Fruit fly (Drosophila melanogaster) whole organism, adult: ENCODE measurements around the gene CG5050.

Experiments
- CG11617 ChIP-seq: fragments of 200-800 bp; sonication (Bioruptor generic); optimal IDR thresholded peaks from 2 replicates; lab custom pipeline; 2017; ENCODE audit warnings: mild to moderate bottlenecking, missing biosample characterization, missing genetic modification reagents, missing genetic modification characterization
- CG12768 ChIP-seq: fragments of 200-800 bp; sonication (Bioruptor generic); optimal IDR thresholded peaks from 2 replicates; lab custom pipeline; 2017; ENCODE audit warnings: missing biosample characterization, missing genetic modification characterization, mild to moderate bottlenecking, moderate library complexity, missing genetic modification reagents
- CG14711 ChIP-seq: fragments of 200-800 bp; sonication (Bioruptor generic); optimal IDR thresholded peaks from 2 replicates; lab custom pipeline; 2018; ENCODE audit warnings: missing biosample characterization, mild to moderate bottlenecking, missing genetic modification characterization, moderate library complexity
- CG1620 ChIP-seq: fragments of 200-800 bp; sonication (Bioruptor generic); optimal IDR thresholded peaks from 2 replicates; lab custom pipeline; 2016; ENCODE audit warnings: missing biosample characterization, missing genetic modification characterization
- CG33017 ChIP-seq: fragments of 200-800 bp; sonication (Bioruptor generic); optimal IDR thresholded peaks from 2 replicates; lab custom pipeline; 2018; ENCODE audit warnings: missing biosample characterization, mild to moderate bottlenecking, missing genetic modification characterization, moderate library complexity
- CG5204 ChIP-seq: fragments of 200-800 bp; sonication (Bioruptor generic); optimal IDR thresholded peaks from 2 replicates; lab custom pipeline; 2016; ENCODE audit warnings: missing biosample characterization, missing genetic modification characterization
- CG7045 ChIP-seq: fragments of 200-800 bp; sonication (Bioruptor generic); optimal IDR thresholded peaks from 2 replicates; lab custom pipeline; 2017; ENCODE audit warnings: missing biosample characterization, mild to moderate bottlenecking, missing genetic modification characterization
- CG7101 ChIP-seq: fragments of 200-800 bp; sonication (Bioruptor generic); optimal IDR thresholded peaks from 2 replicates; lab custom pipeline; 2018; ENCODE audit warnings: missing biosample characterization, mild to moderate bottlenecking, missing genetic modification characterization, moderate library complexity
- Clk ChIP-seq: fragments of 200-800 bp; sonication (Bioruptor generic); optimal IDR thresholded peaks from 2 replicates; lab custom pipeline; 2017; ENCODE audit warnings: missing biosample characterization, missing genetic modification characterization
- Crg-1 ChIP-seq: fragments of 200-800 bp; sonication (Bioruptor generic); optimal IDR thresholded peaks from 2 replicates; lab custom pipeline; 2016; ENCODE audit warnings: missing biosample characterization, missing genetic modification characterization
- Hr96 ChIP-seq: fragments of 200-800 bp; sonication (Bioruptor generic); optimal IDR thresholded peaks from 2 replicates; lab custom pipeline; 2016; ENCODE audit warnings: missing biosample characterization, missing genetic modification characterization
- Mnt ChIP-seq: fragments of 200-800 bp; sonication (Bioruptor generic); optimal IDR thresholded peaks from 2 replicates; lab custom pipeline; 2016; ENCODE audit warnings: missing biosample characterization, mild to moderate bottlenecking, missing genetic modification characterization
- bab1 ChIP-seq: fragments of 200-800 bp; sonication (Bioruptor generic); optimal IDR thresholded peaks from 3 replicates; lab custom pipeline; 2019; ENCODE audit warnings: missing biosample characterization, mild to moderate bottlenecking, missing genetic modification characterization, moderate library complexity
- cic ChIP-seq: fragments of 200-800 bp; sonication (Bioruptor generic); optimal IDR thresholded peaks from 2 replicates; lab custom pipeline; 2017; ENCODE audit warnings: missing biosample characterization, mild to moderate bottlenecking, missing genetic modification characterization, moderate library complexity
- cnc ChIP-seq, 2 experiments: fragments of >200 bp; optimal IDR thresholded peaks; 2 replicates each; lab custom pipeline; 2017
- kay ChIP-seq: fragments of 200-800 bp; sonication (Bioruptor generic); peaks from one replicate; lab custom pipeline; 2016; ENCODE audit warnings: missing biosample characterization, missing genetic modification characterization, borderline replicate concordance
- ovo ChIP-seq: fragments of 200-800 bp; sonication (Bioruptor generic); optimal IDR thresholded peaks from 2 replicates; lab custom pipeline; 2016; ENCODE audit warnings: missing biosample characterization, missing genetic modification characterization
- pad ChIP-seq: fragments of 200-800 bp; sonication (Bioruptor generic); optimal IDR thresholded peaks from 3 replicates; lab custom pipeline; 2017; ENCODE audit warnings: missing biosample characterization, missing genetic modification characterization, mild to moderate bottlenecking, moderate library complexity, missing genetic modification reagents
- tj ChIP-seq: fragments of 200-800 bp; sonication (Bioruptor generic); optimal IDR thresholded peaks from 3 replicates; lab custom pipeline; 2017; ENCODE audit warnings: missing biosample characterization, mild to moderate bottlenecking, missing genetic modification characterization, moderate library complexity
- toe ChIP-seq: fragments of 200-800 bp; sonication (Bioruptor generic); optimal IDR thresholded peaks from 2 replicates; lab custom pipeline; 2016; ENCODE audit warnings: missing biosample characterization, missing genetic modification characterization

Gene CG5050

dm6 chr2L:17449608-17450504 lies 2.9 kb upstream of the CG5050 start, which contains the start of gene dl:
Gene dl (minus strand): TSS chr2L:17450364.
- TF ChIP-seq CG33017 (tag; lab: Kevin White, UChicago) (peak; percentile 3), kay (GFP tag; lab: Kevin White, UChicago) (peak; percentile 86), CG1620 (no peak), CG11617 (GFP tag; lab: Kevin White, UChicago) (peak; percentile 41), Crg-1 (GFP tag; lab: Kevin White, UChicago) (no peak), tj (GFP tag; lab: Kevin White, UChicago) (peak; percentile 16), ovo (GFP tag; lab: Kevin White, UChicago) (peak; percentile 56), Mnt (GFP tag; lab: Kevin White, UChicago) (peak; percentile 26), CG5204 (GFP tag; lab: Kevin White, UChicago) (no peak), CG12768 (GFP tag; lab: Kevin White, UChicago) (peak; percentile 1)

- TF ChIP-seq Clk (GFP tag; lab: Kevin White, UChicago) (no peak), cic (peak; percentile 98), ovo (GFP tag; lab: Kevin White, UChicago) (no peak), kay (GFP tag; lab: Kevin White, UChicago) (peak; percentile 99), toe (peak; percentile 33), CG11617 (GFP tag; lab: Kevin White, UChicago) (peak; percentile 75), CG12768 (GFP tag; lab: Kevin White, UChicago) (peak; percentile 51), CG5204 (GFP tag; lab: Kevin White, UChicago) (peak; percentile 66), pad (peak; percentile 30), cnc (optimal IDR thresholded peaks at IDR 0.05; lab: Kevin White, UChicago) (peak; percentile 85 to 87), CG14711 (tag; lab: Kevin White, UChicago) (peak; percentile 68), CG1620 (no peak), Mnt (GFP tag; lab: Kevin White, UChicago) (peak; percentile 19), CG7101 (tag; lab: Kevin White, UChicago) (peak; percentile 75), Crg-1 (GFP tag; lab: Kevin White, UChicago) (peak; percentile 55), tj (GFP tag; lab: Kevin White, UChicago) (peak; percentile 21), CG33017 (tag; lab: Kevin White, UChicago) (peak; percentile 64), CG7045 (GFP tag; lab: Kevin White, UChicago) (peak; percentile 73), Hr96 (GFP tag; lab: Kevin White, UChicago) (peak; percentile 35), bab1 (peak; percentile 40)
These were observed 2.0 kb upstream of the CG5050 start for dm6 chr2L:17450505-17451415.

- no peak for TF ChIP-seq cic
- TF ChIP-seq Mnt (GFP tag; lab: Kevin White, UChicago), result no peak
- no peak for TF ChIP-seq CG1620
- TF ChIP-seq CG14711 (tag; lab: Kevin White, UChicago), result no peak
- TF ChIP-seq kay (GFP tag; lab: Kevin White, UChicago), result no peak
- no peak for TF ChIP-seq CG5204 (GFP tag; lab: Kevin White, UChicago)
- no peak for TF ChIP-seq Hr96 (GFP tag; lab: Kevin White, UChicago)
- TF ChIP-seq CG7045 (GFP tag; lab: Kevin White, UChicago), result no peak
- no peak for TF ChIP-seq CG33017 (tag; lab: Kevin White, UChicago)
- TF ChIP-seq bab1, result no peak
- TF ChIP-seq toe, result no peak
- no peak for TF ChIP-seq ovo (GFP tag; lab: Kevin White, UChicago)
- TF ChIP-seq Crg-1 (GFP tag; lab: Kevin White, UChicago), result no peak
- no peak for TF ChIP-seq CG12768 (GFP tag; lab: Kevin White, UChicago)
- no peak for TF ChIP-seq tj (GFP tag; lab: Kevin White, UChicago)
- no peak for TF ChIP-seq cnc (optimal IDR thresholded peaks at IDR 0.05; lab: Kevin White, UChicago)
- no peak for TF ChIP-seq pad
These were observed 640 bp upstream of the CG5050 start for dm6 chr2L:17452084-17452483.

- TF ChIP-seq CG7045 (GFP tag; lab: Kevin White, UChicago) (no peak), bab1 (no peak), CG7101 (tag; lab: Kevin White, UChicago) (no peak), tj (GFP tag; lab: Kevin White, UChicago) (no peak), kay (GFP tag; lab: Kevin White, UChicago) (no peak), CG5204 (GFP tag; lab: Kevin White, UChicago) (no peak), CG14711 (tag; lab: Kevin White, UChicago) (no peak), Hr96 (GFP tag; lab: Kevin White, UChicago) (no peak), CG33017 (tag; lab: Kevin White, UChicago) (no peak), Crg-1 (GFP tag; lab: Kevin White, UChicago) (no peak), pad (no peak), ovo (GFP tag; lab: Kevin White, UChicago) (no peak)
These were observed 3.1 kb downstream of the CG5050 start, which contains the start of gene SPH93 for dm6 chr2L:17455823-17456222. Gene SPH93 (minus strand): TSS chr2L:17455923.

dm6 chr2L:17457944-17458343 lies 5.2 kb downstream of the CG5050 start, which contains the start of gene CG18563:
Gene CG18563 (minus strand): TSS chr2L:17458044.
- TF ChIP-seq bab1 (no peak), kay (GFP tag; lab: Kevin White, UChicago) (peak; percentile 70)
